Worm (Caenorhabditis elegans) whole organism, young adult: ENCODE measurements around the gene Y6E2A.5.

ENCODE experiments used
- B0035.1 ChIP-seq: sonication (generic microtip); optimal IDR thresholded peaks from 2 replicates; lab custom pipeline; 2016; ENCODE audit warnings: missing genetic modification characterization, mild to moderate bottlenecking, missing compliant biosample characterization, missing genotype, missing genetic modification reagents
- B0261.1 ChIP-seq: sonication (generic microtip); optimal IDR thresholded peaks from 2 replicates; lab custom pipeline; 2016; ENCODE audit warnings: mild to moderate bottlenecking, missing genetic modification characterization, moderate library complexity, missing compliant biosample characterization
- B0336.3 ChIP-seq: fragments of 200-800 bp; sonication (Bioruptor generic); IDR thresholded peaks from 2 replicates; pipeline ENCODE4 v1.3.6; 2022; ENCODE audit warnings: missing genetic modification characterization, missing compliant biosample characterization
- F22D6.2 ChIP-seq: sonication (generic microtip); optimal IDR thresholded peaks from 2 replicates; lab custom pipeline; 2016; ENCODE audit warnings: mild to moderate bottlenecking, missing genetic modification characterization, missing compliant biosample characterization
- F37B4.10 ChIP-seq: fragments of 200-800 bp; sonication (Bioruptor generic); IDR thresholded peaks from 2 replicates; pipeline ENCODE4 v1.3.6; 2022; ENCODE audit warnings: missing genetic modification characterization, missing compliant biosample characterization
- F39B2.1 ChIP-seq: fragments of 200-800 bp; sonication (Bioruptor generic); IDR thresholded peaks from 2 replicates; pipeline ENCODE4 v1.3.6; 2022; ENCODE audit warnings: missing genetic modification reagents, missing genetic modification characterization, missing compliant biosample characterization
- F52B5.7 ChIP-seq: sonication (generic microtip); optimal IDR thresholded peaks from 2 replicates; lab custom pipeline; 2016; ENCODE audit warnings: mild to moderate bottlenecking, missing genetic modification characterization, missing compliant biosample characterization
- F57A8.1 ChIP-seq: fragments of 200-800 bp; sonication (Bioruptor generic); optimal IDR thresholded peaks from 2 replicates; lab custom pipeline; 2018; ENCODE audit warnings: mild to moderate bottlenecking, missing genetic modification characterization, moderate library complexity, missing compliant biosample characterization
- F57C9.4 ChIP-seq: sonication (generic microtip); optimal IDR thresholded peaks from 2 replicates; lab custom pipeline; 2017; ENCODE audit warnings: mild to moderate bottlenecking, missing genetic modification characterization, missing compliant biosample characterization
- T26A5.8 ChIP-seq: sonication (generic microtip); optimal IDR thresholded peaks from 2 replicates; lab custom pipeline; 2016; ENCODE audit warnings: missing genetic modification characterization, missing compliant biosample characterization
- Y79H2A.3 ChIP-seq: fragments of 200-800 bp; sonication (Bioruptor generic); conservative IDR thresholded peaks from 2 replicates; pipeline ENCODE4 v1.3.6; 2022; ENCODE audit warnings: missing genetic modification reagents, missing genetic modification characterization, missing compliant biosample characterization
- Y95B8A.8 ChIP-seq: fragments of 200-800 bp; sonication (Bioruptor generic); IDR thresholded peaks from 2 replicates; pipeline ENCODE4 v1.3.6; 2022; ENCODE audit warnings: missing genetic modification reagents, missing genetic modification characterization, missing compliant biosample characterization
- bed-1 ChIP-seq: fragments of 200-800 bp; sonication (Bioruptor generic); IDR thresholded peaks from 2 replicates; pipeline ENCODE4 v1.3.6; 2022; ENCODE audit warnings: missing genetic modification reagents, missing genetic modification characterization, missing compliant biosample characterization
- cebp-1 ChIP-seq, 2 experiments: fragments of 200-800 bp in 1 of 2; sonication (Bioruptor generic) in 1 of 2; sonication (generic microtip) in 1 of 2; IDR thresholded peaks in 1 of 2; optimal IDR thresholded peaks in 1 of 2; 2 replicates each; pipeline versions ENCODE4 v1.3.6 to Lab custom; 2017 to 2022; ENCODE audit warnings: missing compliant biosample characterization in 2 of 2, missing genetic modification characterization in 2 of 2, mild to moderate bottlenecking in 1 of 2, missing genetic modification reagents in 1 of 2, moderate library complexity in 1 of 2
- ceh-91 ChIP-seq: fragments of 200-800 bp; sonication (Bioruptor generic); IDR thresholded peaks from 2 replicates; pipeline ENCODE4 v1.3.6; 2022; ENCODE audit warnings: missing genetic modification reagents, missing genetic modification characterization, missing compliant biosample characterization
- chd-7 ChIP-seq: sonication (generic microtip); optimal IDR thresholded peaks from 2 replicates; lab custom pipeline; 2016; ENCODE audit warnings: mild to moderate bottlenecking, missing genetic modification characterization, moderate library complexity, missing compliant biosample characterization
- die-1 ChIP-seq: sonication (generic microtip); optimal IDR thresholded peaks from 2 replicates; lab custom pipeline; 2016; ENCODE audit warnings: missing genotype, mild to moderate bottlenecking, missing genetic modification characterization, missing compliant biosample characterization
- dpl-1 ChIP-seq: fragments of 150-350 bp; optimal IDR thresholded peaks from 2 replicates; lab custom pipeline; 2014; ENCODE audit warnings: missing biosample characterization, missing genetic modification reagents, missing genetic modification characterization
- efl-1 ChIP-seq: fragments of 150-350 bp; optimal IDR thresholded peaks from 2 replicates; lab custom pipeline; 2014; ENCODE audit warnings: missing biosample characterization, missing genetic modification reagents, missing genetic modification characterization
- hmg-20 ChIP-seq: fragments of 200-800 bp; sonication (Bioruptor generic); IDR thresholded peaks from 2 replicates; pipeline ENCODE4 v1.3.6; 2022; ENCODE audit warnings: missing genetic modification reagents, missing genetic modification characterization, missing compliant biosample characterization
- madf-10 ChIP-seq: sonication (generic microtip); optimal IDR thresholded peaks from 2 replicates; lab custom pipeline; 2016; ENCODE audit warnings: mild to moderate bottlenecking, missing genetic modification characterization, missing compliant biosample characterization
- madf-3 ChIP-seq: fragments of 200-800 bp; sonication (Bioruptor generic); IDR thresholded peaks from 2 replicates; pipeline ENCODE4 v1.3.6; 2022; ENCODE audit warnings: missing genetic modification reagents, missing genetic modification characterization, missing compliant biosample characterization
- madf-8 ChIP-seq: fragments of 200-800 bp; sonication (Bioruptor generic); conservative IDR thresholded peaks from 2 replicates; pipeline ENCODE4 v1.3.6; 2022; ENCODE audit warnings: missing genetic modification reagents, missing genetic modification characterization, missing compliant biosample characterization
- nfya-1 ChIP-seq: sonication (generic microtip); optimal IDR thresholded peaks from 2 replicates; lab custom pipeline; 2017; ENCODE audit warnings: antibody characterized with exemption, missing compliant biosample characterization, missing genetic modification characterization, borderline replicate concordance; ENCODE audit not compliant: insufficient read depth
- nhr-120 ChIP-seq: fragments of 200-800 bp; sonication (Bioruptor generic); IDR thresholded peaks from 2 replicates; pipeline ENCODE4 v1.3.6; 2022; ENCODE audit warnings: missing genetic modification characterization, missing compliant biosample characterization
- nhr-179 ChIP-seq: sonication (generic microtip); optimal IDR thresholded peaks from 2 replicates; lab custom pipeline; 2016; ENCODE audit warnings: mild to moderate bottlenecking, missing genetic modification characterization, missing compliant biosample characterization
- nhr-80 ChIP-seq: sonication (generic microtip); optimal IDR thresholded peaks from 2 replicates; lab custom pipeline; 2016; ENCODE audit warnings: missing genetic modification characterization, missing compliant biosample characterization
- rcor-1 ChIP-seq: fragments of 200-800 bp; sonication (Bioruptor generic); IDR thresholded peaks from 2 replicates; pipeline ENCODE4 v1.3.6; 2022; ENCODE audit warnings: missing genetic modification reagents, missing genetic modification characterization, missing compliant biosample characterization
- rpc-1 ChIP-seq, 2 experiments: fragments of 150-350 bp in 1 of 2; sonication (generic microtip) in 1 of 2; optimal IDR thresholded peaks; 2 replicates each; lab custom pipeline; 2014 to 2018; ENCODE audit warnings: missing biosample characterization in 1 of 2, missing genetic modification characterization in 1 of 2, missing genetic modification reagents in 1 of 2, missing genotype in 1 of 2
- sdz-38 ChIP-seq: sonication (generic microtip); optimal IDR thresholded peaks from 2 replicates; lab custom pipeline; 2016; ENCODE audit warnings: missing genotype, missing genetic modification characterization, missing compliant biosample characterization
- snpc-1.1 ChIP-seq: sonication (generic microtip); optimal IDR thresholded peaks from 2 replicates; lab custom pipeline; 2017; ENCODE audit warnings: missing genetic modification characterization, mild to moderate bottlenecking, missing compliant biosample characterization, antibody characterized with exemption, moderate library complexity, missing genotype, missing genetic modification reagents; ENCODE audit not compliant: insufficient read depth
- somi-1 ChIP-seq: fragments of 200-800 bp; sonication (Bioruptor generic); optimal IDR thresholded peaks from 2 replicates; lab custom pipeline; 2018; ENCODE audit warnings: mild to moderate bottlenecking, missing genetic modification characterization, missing compliant biosample characterization
- tbp1 ChIP-seq: fragments of 200-800 bp; sonication (Bioruptor generic); optimal IDR thresholded peaks from 2 replicates; lab custom pipeline; 2018; ENCODE audit warnings: mild to moderate bottlenecking, missing genetic modification characterization, missing compliant biosample characterization
- unc-130 ChIP-seq: sonication (generic microtip); optimal IDR thresholded peaks from 2 replicates; lab custom pipeline; 2016; ENCODE audit warnings: missing genetic modification reagents, missing genetic modification characterization, missing compliant biosample characterization
- xnd-1 ChIP-seq: sonication (generic microtip); optimal IDR thresholded peaks from 2 replicates; lab custom pipeline; 2016; ENCODE audit warnings: missing genotype, missing genetic modification reagents, missing genetic modification characterization, missing compliant biosample characterization
- zfh-2 ChIP-seq: fragments of 200-800 bp; sonication (Bioruptor generic); conservative IDR thresholded peaks from 2 replicates; pipeline ENCODE4 v1.3.6; 2022; ENCODE audit warnings: missing genetic modification reagents, missing genetic modification characterization, missing compliant biosample characterization
- zim-3 ChIP-seq: sonication (generic microtip); optimal IDR thresholded peaks from 2 replicates; lab custom pipeline; 2017; ENCODE audit warnings: mild to moderate bottlenecking, missing genetic modification characterization, moderate library complexity, missing compliant biosample characterization
- ztf-22 ChIP-seq: fragments of 200-800 bp; sonication (Bioruptor generic); optimal IDR thresholded peaks from 2 replicates; lab custom pipeline; 2018; ENCODE audit warnings: mild to moderate bottlenecking, missing genetic modification characterization, moderate library complexity, missing compliant biosample characterization
- ztf-28 ChIP-seq: fragments of 200-800 bp; sonication (Bioruptor generic); IDR thresholded peaks from 2 replicates; pipeline ENCODE4 v1.3.6; 2022; ENCODE audit warnings: missing genetic modification reagents, missing genetic modification characterization, missing compliant biosample characterization
- ztf-6 ChIP-seq: fragments of 200-800 bp; sonication (Bioruptor generic); IDR thresholded peaks from 2 replicates; pipeline ENCODE4 v1.3.6; 2022; ENCODE audit warnings: missing genetic modification reagents, missing genetic modification characterization, missing compliant biosample characterization

Gene Y6E2A.5

DNA sequence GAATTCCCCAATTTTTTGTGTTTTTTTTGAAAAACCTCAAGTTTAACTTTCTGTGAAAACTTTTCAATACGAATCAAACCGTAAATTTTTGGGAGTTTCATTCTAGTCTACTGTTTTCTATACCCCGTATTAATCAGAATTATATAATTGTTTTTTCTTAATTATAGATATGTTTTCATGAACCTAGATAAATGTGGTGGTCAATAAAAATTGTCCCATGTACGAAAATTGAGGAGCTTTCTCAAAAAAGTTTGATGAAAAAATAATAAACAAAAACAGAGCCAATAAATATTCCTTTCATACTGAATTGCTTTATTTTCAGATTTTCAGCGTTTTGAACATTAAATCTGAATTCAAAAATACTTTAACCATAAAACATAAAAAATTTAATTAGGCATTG, 8.1 kb downstream of the Y6E2A.5 start, which contains the start of gene Y6E2A.1:
Gene Y6E2A.1, minus strand, starts transcription at position 101 of the 400 bp plus-strand sequence.
- TF ChIP-seq rpc-1 (optimal IDR thresholded peaks at IDR 0.05; lab: Kevin White, UChicago) (no peak), rpc-1 (tag; optimal IDR thresholded peaks at IDR 0.05; lab: Kevin White, UChicago) (no peak), B0261.1 (tag; lab: Kevin White, UChicago) (no peak), madf-3 (GFP tag; lab: Robert Waterston, UW) (no peak)
- TF ChIP-seq, all 124 proteins: peak for 0

DNA sequence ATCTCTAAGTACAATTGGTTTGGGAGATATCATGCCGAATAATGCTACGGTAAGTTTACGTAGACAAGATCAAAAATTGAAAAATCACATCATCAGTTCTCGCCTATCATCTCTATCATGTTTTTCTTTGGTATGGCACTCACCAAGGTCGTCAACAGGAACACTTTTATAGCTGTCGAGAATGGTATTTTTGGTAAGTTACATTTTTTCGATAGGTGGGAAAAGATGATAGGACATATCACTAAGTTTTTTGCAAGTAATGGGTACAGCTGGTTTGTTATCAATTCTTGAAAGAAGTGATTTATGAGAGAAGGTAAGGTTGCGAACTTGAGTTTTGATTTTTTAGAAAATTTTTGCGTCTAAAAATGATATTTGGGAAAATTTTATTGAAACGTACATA, 10.5 kb downstream of the Y6E2A.5 start:
- TF ChIP-seq zim-3 (tag; lab: Kevin White, UChicago) (no peak), ceh-91 (GFP tag; lab: Robert Waterston, UW) (no peak), nhr-179 (no peak), zfh-2 (GFP tag; lab: Robert Waterston, UW) (no peak), somi-1 (GFP tag; lab: Kevin White, UChicago) (peak; percentile 27), rpc-1 (optimal IDR thresholded peaks at IDR 0.05; lab: Kevin White, UChicago) (no peak), rpc-1 (tag; optimal IDR thresholded peaks at IDR 0.05; lab: Kevin White, UChicago) (no peak)

DNA sequence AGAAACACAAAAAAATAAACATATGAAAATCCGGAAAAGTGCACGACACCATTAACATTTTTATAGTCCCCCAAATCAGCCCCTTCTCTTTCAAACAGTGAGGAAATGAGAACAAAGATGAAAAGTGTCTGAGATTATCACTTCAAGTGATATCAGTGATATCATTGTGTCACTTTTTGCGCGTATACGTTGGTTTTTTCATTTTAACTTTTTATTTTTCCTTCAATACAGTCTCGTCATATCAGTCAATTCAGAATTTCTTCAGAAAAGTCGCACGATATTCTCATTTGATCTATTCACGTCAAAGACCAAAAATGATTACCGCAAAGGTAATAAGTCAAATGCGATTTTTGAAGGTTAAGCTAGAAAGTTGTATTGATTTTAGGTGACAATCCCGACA, 13.7 kb downstream of the Y6E2A.5 start, which contains the start of gene twk-34:
Gene twk-34, plus strand, starts transcription at position 216 of the 400 bp plus-strand sequence.
- TF ChIP-seq die-1 (tag; lab: Kevin White, UChicago), result no peak
- TF ChIP-seq hmg-20, result no peak
- no peak for TF ChIP-seq unc-130
- no peak for TF ChIP-seq F57A8.1 (GFP tag; lab: Kevin White, UChicago)
- no peak for TF ChIP-seq cebp-1 (GFP tag; IDR thresholded peaks at IDR 0.05; lab: Robert Waterston, UW)
- no peak for TF ChIP-seq cebp-1 (tag; optimal IDR thresholded peaks at IDR 0.05; lab: Kevin White, UChicago)
- no peak for TF ChIP-seq madf-3 (GFP tag; lab: Robert Waterston, UW)
- no peak for TF ChIP-seq chd-7 (tag; lab: Kevin White, UChicago)
- no peak for TF ChIP-seq F52B5.7
- no peak for TF ChIP-seq rcor-1
- no peak for TF ChIP-seq madf-8 (GFP tag; lab: Robert Waterston, UW)
- TF ChIP-seq F37B4.10 (GFP tag; lab: Robert Waterston, UW), result no peak
- no peak for TF ChIP-seq xnd-1 (tag; lab: Kevin White, UChicago)
- TF ChIP-seq, all 124 proteins: peak for 0

DNA sequence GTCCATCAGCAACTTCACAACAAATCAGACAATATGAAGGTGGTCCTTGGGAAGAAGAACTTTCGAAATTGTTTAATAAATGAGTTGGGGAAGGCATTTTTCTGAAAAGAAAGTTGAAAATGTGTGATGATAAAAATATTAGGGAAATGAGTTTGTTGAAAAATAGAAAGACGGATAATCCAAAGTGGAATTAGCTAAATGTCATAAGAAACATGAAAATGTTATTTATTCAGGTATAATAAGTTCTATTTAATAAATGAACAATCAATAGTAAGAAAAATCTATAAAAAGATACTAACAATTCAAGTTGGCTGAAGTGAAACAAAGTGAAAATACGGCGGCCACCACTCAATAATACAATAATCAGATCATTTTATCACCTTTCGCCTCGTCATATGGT, 16.2 kb downstream of the Y6E2A.5 start, which contains the start of gene nhr-53:
Gene nhr-53, minus strand, starts transcription at position 101 of the 400 bp plus-strand sequence.
- TF ChIP-seq snpc-1.1 (tag; lab: Kevin White, UChicago) (no peak), Y95B8A.8 (GFP tag; lab: Robert Waterston, UW) (no peak), madf-10 (tag; lab: Kevin White, UChicago) (no peak), bed-1 (GFP tag; lab: Robert Waterston, UW) (no peak), dpl-1 (no peak), nhr-120 (GFP tag; lab: Robert Waterston, UW) (no peak)

DNA sequence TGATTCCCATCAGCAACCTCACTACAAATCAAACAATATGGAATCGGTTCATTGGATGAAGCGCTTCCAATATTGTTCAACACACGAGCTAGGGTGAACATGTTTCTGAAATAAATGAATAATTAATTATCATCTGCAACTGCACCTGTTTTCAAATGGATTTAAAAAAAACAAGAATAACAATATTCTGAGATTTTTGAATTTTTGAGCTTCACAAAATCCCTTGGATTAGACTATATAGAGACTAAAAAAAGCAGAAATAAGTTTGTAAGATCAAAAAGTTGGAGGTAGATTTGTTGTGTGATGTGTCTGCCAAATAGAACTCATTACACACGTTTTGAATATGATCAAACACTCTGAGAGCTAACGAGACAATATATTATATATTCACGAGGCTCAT, 18.7 kb downstream of the Y6E2A.5 start, which contains the start of gene nhr-199:
Gene nhr-199, minus strand, starts transcription at position 101 of the 400 bp plus-strand sequence.
- TF ChIP-seq F57C9.4 (no peak), ztf-28 (GFP tag; lab: Robert Waterston, UW) (no peak), nfya-1 (tag; lab: Kevin White, UChicago) (no peak)
- TF ChIP-seq, all 124 proteins: peak for 0

DNA sequence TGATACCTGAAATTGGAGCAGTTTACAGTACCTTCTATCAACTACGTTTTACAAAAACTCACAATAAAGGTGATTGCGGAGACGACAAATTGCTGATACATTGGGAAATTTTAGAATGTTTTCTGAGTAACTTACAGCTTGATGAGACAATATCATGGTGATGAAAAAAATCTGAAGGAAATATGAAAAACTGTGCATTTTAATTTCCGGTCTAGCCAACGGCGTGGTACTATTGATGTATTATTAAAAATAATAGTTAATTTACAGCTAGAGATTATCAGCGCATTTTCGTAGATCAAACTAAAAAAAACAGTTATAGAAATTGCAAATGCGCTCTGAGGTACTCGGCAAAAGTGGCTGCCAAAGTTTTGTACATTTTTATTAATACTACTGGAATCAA, 20.4 kb downstream of the Y6E2A.5 start, which contains the start of gene srx-29:
Gene srx-29, minus strand, starts transcription at position 101 of the 400 bp plus-strand sequence.
- TF ChIP-seq die-1 (tag; lab: Kevin White, UChicago), result no peak
- TF ChIP-seq T26A5.8 (tag; lab: Kevin White, UChicago), result no peak
- TF ChIP-seq B0035.1, result no peak
- no peak for TF ChIP-seq sdz-38 (tag; lab: Kevin White, UChicago)
- TF ChIP-seq F22D6.2 (tag; lab: Kevin White, UChicago), result no peak
- TF ChIP-seq xnd-1 (tag; lab: Kevin White, UChicago), result no peak
- TF ChIP-seq zim-3 (tag; lab: Kevin White, UChicago), result no peak
- TF ChIP-seq efl-1 (GFP tag; lab: Kevin White, UChicago), result no peak
- TF ChIP-seq tbp1 (GFP tag; lab: Kevin White, UChicago), result no peak
- TF ChIP-seq F39B2.1 (GFP tag; lab: Robert Waterston, UW), result no peak
- no peak for TF ChIP-seq nhr-80 (tag; lab: Kevin White, UChicago)
- no peak for TF ChIP-seq B0336.3 (GFP tag; lab: Robert Waterston, UW)
- no peak for TF ChIP-seq ztf-6 (GFP tag; lab: Robert Waterston, UW)
- no peak for TF ChIP-seq Y79H2A.3
- no peak for TF ChIP-seq ztf-22 (GFP tag; lab: Kevin White, UChicago)
